Fruit fly (Drosophila melanogaster) whole organism, embryonic: ENCODE data around the gene CG42525.

Experiments
- CG3065 ChIP-seq: fragments of 200-800 bp; sonication (Bioruptor generic); optimal IDR thresholded peaks from 2 replicates; lab custom pipeline; 2016; ENCODE audit warnings: missing biosample characterization, missing genetic modification characterization
- CG8944 ChIP-seq: fragments of 200-800 bp; sonication (Bioruptor generic); optimal IDR thresholded peaks from 3 replicates; lab custom pipeline; 2016; ENCODE audit warnings: missing biosample characterization, missing genetic modification characterization
- Side ChIP-seq: fragments of 200-800 bp; sonication (Bioruptor generic); optimal IDR thresholded peaks from 2 replicates; lab custom pipeline; 2016; ENCODE audit warnings: missing biosample characterization, missing genetic modification characterization
- ewg ChIP-seq: fragments of 200-800 bp; sonication (Bioruptor generic); optimal IDR thresholded peaks from 3 replicates; lab custom pipeline; 2017; ENCODE audit warnings: mild to moderate bottlenecking, missing biosample characterization, missing genetic modification reagents, missing genetic modification characterization
- nerfin-1 ChIP-seq: fragments of 200-800 bp; sonication (Bioruptor generic); optimal IDR thresholded peaks from 3 replicates; lab custom pipeline; 2019; ENCODE audit warnings: missing biosample characterization, mild to moderate bottlenecking, missing genetic modification characterization, moderate library complexity
- unc-4 ChIP-seq: fragments of 200-800 bp; sonication (Bioruptor generic); IDR thresholded peaks from 2 replicates; pipeline ENCODE4 v1.3.6; 2022; ENCODE audit warnings: missing biosample characterization, missing genetic modification characterization; ENCODE audit not compliant: partially characterized antibody

- TF ChIP-seq unc-4 (GFP tag; lab: Robert Waterston, UW), result no peak
- peak; percentile 52 for TF ChIP-seq nerfin-1 (tag; lab: Kevin White, UChicago)
- peak; percentile 68 for TF ChIP-seq CG3065 (GFP tag; lab: Kevin White, UChicago)
- peak; percentile 86 for TF ChIP-seq Side (GFP tag; lab: Kevin White, UChicago)
- TF ChIP-seq ewg (GFP tag; lab: Kevin White, UChicago), result peak; percentile 59
- TF ChIP-seq CG8944 (GFP tag; lab: Kevin White, UChicago), result peak; percentile 22
Measured at dm6 chr3L:3179474-3179873, 10.1 kb downstream of the CG42525 start.
